Fruit fly (Drosophila melanogaster) whole organism, embryonic: ENCODE measurements around the gene Psa.

Experiments used
- BtbVII ChIP-seq: fragments of 200-800 bp; sonication (Bioruptor generic); optimal IDR thresholded peaks from 3 replicates; lab custom pipeline; 2017; ENCODE audit warnings: missing biosample characterization, mild to moderate bottlenecking, missing genetic modification characterization
- CG10321 ChIP-seq: fragments of 200-800 bp; sonication (Bioruptor generic); IDR thresholded peaks from 2 replicates; pipeline ENCODE4 v1.3.6; 2022; ENCODE audit warnings: missing biosample characterization, missing genetic modification characterization
- CG11504 ChIP-seq: fragments of 200-800 bp; sonication (Bioruptor generic); optimal IDR thresholded peaks from 3 replicates; lab custom pipeline; 2019; ENCODE audit warnings: missing biosample characterization, mild to moderate bottlenecking, missing genetic modification characterization, moderate library complexity
- CG12391 ChIP-seq: fragments of 200-800 bp; sonication (Bioruptor generic); optimal IDR thresholded peaks from 3 replicates; lab custom pipeline; 2018; ENCODE audit warnings: missing biosample characterization, mild to moderate bottlenecking, missing genetic modification characterization, moderate library complexity
- CG12659 ChIP-seq: fragments of 200-800 bp; sonication (Bioruptor generic); optimal IDR thresholded peaks from 3 replicates; lab custom pipeline; 2017; ENCODE audit warnings: mild to moderate bottlenecking, missing biosample characterization, missing genetic modification reagents, missing genetic modification characterization
- CG13424 ChIP-seq: fragments of 200-800 bp; sonication (Bioruptor generic); optimal IDR thresholded peaks from 2 replicates; lab custom pipeline; 2019; ENCODE audit warnings: missing biosample characterization, mild to moderate bottlenecking, missing genetic modification characterization, moderate library complexity
- CG17385 ChIP-seq: fragments of 200-800 bp; sonication (Bioruptor generic); optimal IDR thresholded peaks from 3 replicates; lab custom pipeline; 2018; ENCODE audit warnings: missing biosample characterization, mild to moderate bottlenecking, missing genetic modification characterization
- CG2129 ChIP-seq: fragments of 200-800 bp; sonication (Bioruptor generic); IDR thresholded peaks from 2 replicates; pipeline ENCODE4 v1.3.6; 2022; ENCODE audit warnings: missing biosample characterization, missing genetic modification characterization; ENCODE audit not compliant: partially characterized antibody
- CG32532 ChIP-seq: fragments of 200-800 bp; sonication (Bioruptor generic); IDR thresholded peaks from 2 replicates; pipeline ENCODE4 v1.3.6; 2022; ENCODE audit warnings: missing biosample characterization, missing genetic modification characterization
- CG32772 ChIP-seq: fragments of 200-800 bp; sonication (Bioruptor generic); IDR thresholded peaks from 2 replicates; pipeline ENCODE4 v1.3.6; 2022; ENCODE audit warnings: missing biosample characterization, missing genetic modification characterization
- CG3838 ChIP-seq: fragments of 200-800 bp; sonication (Bioruptor generic); optimal IDR thresholded peaks from 3 replicates; lab custom pipeline; 2016; ENCODE audit warnings: missing biosample characterization, missing genetic modification characterization
- CG4617 ChIP-seq: fragments of 200-800 bp; sonication (Bioruptor generic); optimal IDR thresholded peaks from 3 replicates; lab custom pipeline; 2016; ENCODE audit warnings: missing biosample characterization, missing genetic modification characterization, borderline replicate concordance
- CG6175 ChIP-seq: fragments of 200-800 bp; sonication (Bioruptor generic); IDR thresholded peaks from 3 replicates; pipeline ENCODE4 v1.3.6; 2022; ENCODE audit warnings: missing biosample characterization, missing genetic modification characterization
- CG6689 ChIP-seq: fragments of 200-800 bp; sonication (Bioruptor generic); IDR thresholded peaks from 2 replicates; pipeline ENCODE4 v1.3.6; 2022; ENCODE audit warnings: missing biosample characterization, missing genetic modification characterization
- CG6854 ChIP-seq: fragments of 200-800 bp; sonication (Bioruptor generic); optimal IDR thresholded peaks from 3 replicates; lab custom pipeline; 2017; ENCODE audit warnings: missing biosample characterization, mild to moderate bottlenecking, missing genetic modification characterization
- CG7928 ChIP-seq: fragments of 200-800 bp; sonication (Bioruptor generic); optimal IDR thresholded peaks from 2 replicates; lab custom pipeline; 2017; ENCODE audit warnings: missing biosample characterization, mild to moderate bottlenecking, missing genetic modification characterization
- CG8359 ChIP-seq: fragments of 200-800 bp; sonication (Bioruptor generic); optimal IDR thresholded peaks from 2 replicates; lab custom pipeline; 2017; ENCODE audit warnings: missing biosample characterization, mild to moderate bottlenecking, missing genetic modification characterization, borderline replicate concordance
- CG8478 ChIP-seq: fragments of >200 bp; optimal IDR thresholded peaks from 2 replicates; lab custom pipeline; 2018
- CG9609 ChIP-seq: fragments of 200-800 bp; sonication (Bioruptor generic); optimal IDR thresholded peaks from 3 replicates; lab custom pipeline; 2016; ENCODE audit warnings: missing biosample characterization, missing genetic modification characterization
- CG9797 ChIP-seq: fragments of 200-800 bp; sonication (Bioruptor generic); optimal IDR thresholded peaks from 3 replicates; lab custom pipeline; 2018; ENCODE audit warnings: missing biosample characterization, mild to moderate bottlenecking, missing genetic modification characterization
- CG9932 ChIP-seq: fragments of 200-800 bp; sonication (Bioruptor generic); IDR thresholded peaks from 2 replicates; pipeline ENCODE4 v1.3.6; 2022; ENCODE audit warnings: missing biosample characterization, missing genetic modification characterization
- CkIIα-i1 ChIP-seq: fragments of 200-800 bp; sonication (Bioruptor generic); IDR thresholded peaks from 2 replicates; pipeline ENCODE4 v1.3.6; 2022; ENCODE audit warnings: missing biosample characterization, missing genetic modification characterization
- Ets97D ChIP-seq: fragments of 200-800 bp; sonication (Bioruptor generic); optimal IDR thresholded peaks from 3 replicates; lab custom pipeline; 2016; ENCODE audit warnings: missing biosample characterization, missing genetic modification characterization
- HHEX ChIP-seq: fragments of 200-800 bp; sonication (Bioruptor generic); optimal IDR thresholded peaks from 3 replicates; lab custom pipeline; 2017; ENCODE audit warnings: missing biosample characterization, mild to moderate bottlenecking, missing genetic modification characterization, missing genetic modification reagents
- Hr39 ChIP-seq: fragments of >200 bp; optimal IDR thresholded peaks from 2 replicates; lab custom pipeline; 2017
- Hr51 ChIP-seq, 2 experiments: fragments of 200-800 bp; sonication (Bioruptor generic); optimal IDR thresholded peaks; 2 replicates in 1 of 2; 3 replicates in 1 of 2; lab custom pipeline; 2016 to 2018; ENCODE audit warnings: missing biosample characterization in 2 of 2, missing genetic modification characterization in 2 of 2, mild to moderate bottlenecking in 1 of 2, moderate library complexity in 1 of 2
- Jarid2 ChIP-seq: fragments of 200-800 bp; sonication (Bioruptor generic); optimal IDR thresholded peaks from 3 replicates; lab custom pipeline; 2017; ENCODE audit warnings: mild to moderate bottlenecking, missing biosample characterization, missing genetic modification reagents, missing genetic modification characterization
- MTF-1 ChIP-seq: fragments of 200-800 bp; sonication (Bioruptor generic); optimal IDR thresholded peaks from 2 replicates; lab custom pipeline; 2018; ENCODE audit warnings: missing biosample characterization, mild to moderate bottlenecking, missing genetic modification characterization, borderline replicate concordance
- Med ChIP-seq: fragments of 200-800 bp; sonication (Bioruptor generic); peaks from one replicate; lab custom pipeline; 2016; ENCODE audit warnings: missing biosample characterization, missing genetic modification characterization, mild to moderate bottlenecking, inconsistent platforms, moderate library complexity
- Mes4 ChIP-seq: fragments of 200-800 bp; sonication (Bioruptor generic); optimal IDR thresholded peaks from 2 replicates; lab custom pipeline; 2016; ENCODE audit warnings: missing biosample characterization, missing genetic modification characterization
- Nf-YA ChIP-seq: fragments of 200-800 bp; sonication (Bioruptor generic); IDR thresholded peaks from 2 replicates; pipeline ENCODE4 v1.3.6; 2022; ENCODE audit warnings: missing biosample characterization, missing genetic modification characterization
- Pdp1 ChIP-seq, 2 experiments: fragments of 200-800 bp; sonication (Bioruptor generic); optimal IDR thresholded peaks; 3 replicates each; lab custom pipeline; 2016; ENCODE audit warnings: missing biosample characterization in 2 of 2, missing genetic modification characterization in 2 of 2, mild to moderate bottlenecking in 1 of 2, moderate library complexity in 1 of 2
- Six4 ChIP-seq: fragments of 200-800 bp; sonication (Bioruptor generic); optimal IDR thresholded peaks from 2 replicates; lab custom pipeline; 2016; ENCODE audit warnings: missing biosample characterization, missing genetic modification characterization
- Trl ChIP-seq, 3 experiments: fragments of >200 bp in 2 of 3; fragments of 200-800 bp in 1 of 3; sonication (Bioruptor generic) in 1 of 3; optimal IDR thresholded peaks; 2 replicates in 1 of 3; 3 replicates in 2 of 3; lab custom pipeline; 2016 to 2017; ENCODE audit warnings: missing biosample characterization in 1 of 3, missing genetic modification characterization in 1 of 3
- YL-1 ChIP-seq: fragments of 200-800 bp; sonication (Bioruptor generic); optimal IDR thresholded peaks from 3 replicates; lab custom pipeline; 2017; ENCODE audit warnings: missing biosample characterization, mild to moderate bottlenecking, missing genetic modification characterization
- al ChIP-seq: fragments of 200-800 bp; sonication (Bioruptor generic); IDR thresholded peaks from 2 replicates; pipeline ENCODE4 v1.3.6; 2022; ENCODE audit warnings: missing biosample characterization, missing genetic modification characterization
- amos ChIP-seq: fragments of 200-800 bp; sonication (Bioruptor generic); IDR thresholded peaks from 2 replicates; pipeline ENCODE4 v1.3.6; 2022; ENCODE audit warnings: missing biosample characterization, missing genetic modification characterization; ENCODE audit not compliant: partially characterized antibody
- cato ChIP-seq: fragments of 200-800 bp; sonication (Bioruptor generic); optimal IDR thresholded peaks from 2 replicates; lab custom pipeline; 2016; ENCODE audit warnings: missing biosample characterization, missing genetic modification characterization, borderline replicate concordance
- caup ChIP-seq: fragments of 200-800 bp; sonication (Bioruptor generic); optimal IDR thresholded peaks from 3 replicates; lab custom pipeline; 2017; ENCODE audit warnings: missing biosample characterization, mild to moderate bottlenecking, missing genetic modification characterization, moderate library complexity; ENCODE audit not compliant: severe bottlenecking
- cg ChIP-seq: fragments of 200-800 bp; sonication (Bioruptor generic); optimal IDR thresholded peaks from 3 replicates; lab custom pipeline; 2019; ENCODE audit warnings: missing biosample characterization, mild to moderate bottlenecking, missing genetic modification characterization, moderate library complexity
- crp ChIP-seq, 2 experiments: fragments of 200-800 bp; sonication (Bioruptor generic); optimal IDR thresholded peaks; 2 replicates in 1 of 2; 3 replicates in 1 of 2; lab custom pipeline; 2017; ENCODE audit warnings: missing biosample characterization in 2 of 2, missing genetic modification characterization in 2 of 2, mild to moderate bottlenecking in 1 of 2, moderate library complexity in 1 of 2
- exex ChIP-seq: fragments of 200-800 bp; sonication (Bioruptor generic); optimal IDR thresholded peaks from 4 replicates; lab custom pipeline; 2018; ENCODE audit warnings: missing biosample characterization, mild to moderate bottlenecking, missing genetic modification characterization, moderate library complexity
- gfzf ChIP-seq: fragments of 200-800 bp; sonication (Bioruptor generic); optimal IDR thresholded peaks from 2 replicates; lab custom pipeline; 2016; ENCODE audit warnings: missing biosample characterization, mild to moderate bottlenecking, missing genetic modification characterization, moderate library complexity
- gsb ChIP-seq: fragments of 200-800 bp; sonication (Bioruptor generic); IDR thresholded peaks from 2 replicates; pipeline ENCODE4 v1.3.6; 2022; ENCODE audit warnings: missing biosample characterization, missing genetic modification characterization
- lilli ChIP-seq: fragments of 200-800 bp; sonication (Bioruptor generic); optimal IDR thresholded peaks from 3 replicates; lab custom pipeline; 2016; ENCODE audit warnings: missing biosample characterization, missing genetic modification characterization
- sens ChIP-seq: fragments of 200-800 bp; sonication (Bioruptor generic); peaks from one replicate; lab custom pipeline; 2016; ENCODE audit warnings: missing biosample characterization, missing genetic modification characterization
- tin ChIP-seq: fragments of 200-800 bp; sonication (Bioruptor generic); optimal IDR thresholded peaks from 3 replicates; lab custom pipeline; 2016; ENCODE audit warnings: missing biosample characterization, missing genetic modification characterization
- tio ChIP-seq: fragments of 200-800 bp; sonication (Bioruptor generic); optimal IDR thresholded peaks from 2 replicates; lab custom pipeline; 2017; ENCODE audit warnings: missing biosample characterization, missing genetic modification characterization, inconsistent platforms

Gene Psa

dm6 chr3L:1569162-1569965, 66.7 kb downstream of the Psa start, which contains the start of gene Tmep (continued):
- TF ChIP-seq CG9797: no peak
- no peak for TF ChIP-seq Hr39 (lab: Kevin White, UChicago)
- TF ChIP-seq CG11504 (tag; lab: Kevin White, UChicago): no peak
- no peak for TF ChIP-seq tin (GFP tag; lab: Kevin White, UChicago)
- no peak for TF ChIP-seq al (GFP tag; lab: Robert Waterston, UW)
- TF ChIP-seq CG2129 (GFP tag; lab: Robert Waterston, UW): no peak
- no peak for TF ChIP-seq CG6175 (GFP tag; lab: Robert Waterston, UW)
- no peak for TF ChIP-seq cato (GFP tag; lab: Kevin White, UChicago)
- no peak for TF ChIP-seq tio (GFP tag; lab: Kevin White, UChicago)
- no peak for TF ChIP-seq gfzf (GFP tag; lab: Kevin White, UChicago)
- TF ChIP-seq caup (GFP tag; lab: Kevin White, UChicago): no peak
- TF ChIP-seq Mes4: no peak
- TF ChIP-seq Hr51 (GFP tag; optimal IDR thresholded peaks at IDR 0.05; lab: Kevin White, UChicago): no peak
- no peak for TF ChIP-seq CG8478 (lab: Kevin White, UChicago)
- peak; percentile 89 for TF ChIP-seq CG17385 (GFP tag; lab: Kevin White, UChicago)
- no peak for TF ChIP-seq gsb (GFP tag; lab: Robert Waterston, UW)
- no peak for TF ChIP-seq CG8359 (GFP tag; lab: Kevin White, UChicago)
- TF ChIP-seq CG9609 (GFP tag; lab: Kevin White, UChicago): no peak
- TF ChIP-seq Jarid2 (GFP tag; lab: Kevin White, UChicago): peak; percentile 48
- TF ChIP-seq CG12659 (GFP tag; lab: Kevin White, UChicago): peak; percentile 4
- TF ChIP-seq Med: peak; percentile 44
- TF ChIP-seq CG12391 (tag; lab: Kevin White, UChicago): no peak
- TF ChIP-seq exex (tag; lab: Kevin White, UChicago): no peak
- TF ChIP-seq crp (GFP tag; optimal IDR thresholded peaks at IDR 0.05; lab: Kevin White, UChicago): no peak
- TF ChIP-seq CG9932 (GFP tag; lab: Robert Waterston, UW): no peak
- TF ChIP-seq CG32772 (GFP tag; lab: Robert Waterston, UW): no peak
- no peak for TF ChIP-seq CG7928 (GFP tag; lab: Kevin White, UChicago)
- peak; percentile 27 for TF ChIP-seq CG6854 (GFP tag; lab: Kevin White, UChicago)
- no peak for TF ChIP-seq sens (GFP tag; lab: Kevin White, UChicago)
- peak; percentile 14 for TF ChIP-seq BtbVII (GFP tag; lab: Kevin White, UChicago)
- no peak for TF ChIP-seq lilli (GFP tag; lab: Kevin White, UChicago)
- TF ChIP-seq MTF-1 (GFP tag; lab: Kevin White, UChicago): peak; percentile 8
- TF ChIP-seq CG4617 (GFP tag; lab: Kevin White, UChicago): peak; percentile 76
- no peak for TF ChIP-seq CG10321
- TF ChIP-seq CkIIα-i1 (GFP tag; lab: Robert Waterston, UW): no peak
- 0 out of 2 replicates have a peak, but pooled peaks have one; percentile 19 for TF ChIP-seq CG32532 (GFP tag; lab: Robert Waterston, UW)
- TF ChIP-seq CG13424 (tag; lab: Kevin White, UChicago): no peak
- peak; percentile 76 for TF ChIP-seq cg
- peak; percentile 8 for TF ChIP-seq YL-1 (GFP tag; lab: Kevin White, UChicago)
- peak in 1 of 2 experiments; percentile 3 for TF ChIP-seq Trl (optimal IDR thresholded peaks at IDR 0.05; lab: Kevin White, UChicago)
- no peak for TF ChIP-seq Trl (GFP tag; optimal IDR thresholded peaks at IDR 0.05; lab: Kevin White, UChicago)
- TF ChIP-seq Nf-YA: no peak
- TF ChIP-seq Six4 (GFP tag; lab: Kevin White, UChicago): no peak
- peak; percentile 33; the same call in 1 of the 2 replicates for TF ChIP-seq amos (GFP tag; lab: Robert Waterston, UW)
- no peak for TF ChIP-seq Pdp1 (GFP tag; optimal IDR thresholded peaks at IDR 0.05; lab: Kevin White, UChicago)
- TF ChIP-seq HHEX (GFP tag; lab: Kevin White, UChicago): no peak
- no peak for TF ChIP-seq CG3838 (GFP tag; lab: Kevin White, UChicago)
- no peak for TF ChIP-seq CG6689
- TF ChIP-seq Ets97D (GFP tag; lab: Kevin White, UChicago): peak; percentile 3
